Fruit fly (Drosophila melanogaster) whole organism, embryonic: ENCODE measurements around the gene CG13622.

Experiments used
- Atf6 ChIP-seq: fragments of 200-800 bp; sonication (Bioruptor generic); IDR thresholded peaks from 2 replicates; pipeline ENCODE4 v1.3.6; 2022; ENCODE audit warnings: missing biosample characterization, missing genetic modification characterization
- CG12744 ChIP-seq: fragments of 200-800 bp; sonication (Bioruptor generic); optimal IDR thresholded peaks from 2 replicates; lab custom pipeline; 2016; ENCODE audit warnings: missing biosample characterization, missing genetic modification characterization
- CG12769 ChIP-seq: fragments of 200-800 bp; sonication (Bioruptor generic); optimal IDR thresholded peaks from 2 replicates; lab custom pipeline; 2019; ENCODE audit warnings: missing biosample characterization, mild to moderate bottlenecking, missing genetic modification characterization, moderate library complexity
- CG14050 ChIP-seq: fragments of 200-800 bp; sonication (Bioruptor generic); IDR thresholded peaks from 3 replicates; pipeline ENCODE4 v1.3.6; 2022; ENCODE audit warnings: missing biosample characterization, missing genetic modification characterization
- CG14860 ChIP-seq: fragments of 200-800 bp; sonication (Bioruptor generic); IDR thresholded peaks from 3 replicates; pipeline ENCODE4 v1.3.6; 2022; ENCODE audit warnings: missing biosample characterization, missing genetic modification characterization; ENCODE audit not compliant: partially characterized antibody
- CG15479 ChIP-seq: fragments of 200-800 bp; sonication (Bioruptor generic); optimal IDR thresholded peaks from 3 replicates; lab custom pipeline; 2019; ENCODE audit warnings: missing biosample characterization, mild to moderate bottlenecking, missing genetic modification characterization, moderate library complexity
- CG1603 ChIP-seq: fragments of 200-800 bp; sonication (Bioruptor generic); optimal IDR thresholded peaks from 2 replicates; lab custom pipeline; 2019; ENCODE audit warnings: missing biosample characterization, mild to moderate bottlenecking, missing genetic modification characterization, moderate library complexity
- CG17186 ChIP-seq: fragments of 200-800 bp; sonication (Bioruptor generic); optimal IDR thresholded peaks from 3 replicates; lab custom pipeline; 2017; ENCODE audit warnings: missing biosample characterization, missing genetic modification reagents, missing genetic modification characterization
- CG30431 ChIP-seq: fragments of 200-800 bp; sonication (Bioruptor generic); optimal IDR thresholded peaks from 2 replicates; lab custom pipeline; 2017; ENCODE audit warnings: missing biosample characterization, missing genetic modification characterization
- CG6791 ChIP-seq: fragments of 200-800 bp; sonication (Bioruptor generic); IDR thresholded peaks from 3 replicates; pipeline ENCODE4 v1.3.6; 2022; ENCODE audit warnings: missing biosample characterization, missing genetic modification characterization; ENCODE audit not compliant: partially characterized antibody
- CG8089 ChIP-seq: fragments of 200-800 bp; sonication (Bioruptor generic); optimal IDR thresholded peaks from 3 replicates; lab custom pipeline; 2016; ENCODE audit warnings: missing biosample characterization, missing genetic modification characterization
- CG8359 ChIP-seq: fragments of 200-800 bp; sonication (Bioruptor generic); optimal IDR thresholded peaks from 2 replicates; lab custom pipeline; 2017; ENCODE audit warnings: missing biosample characterization, mild to moderate bottlenecking, missing genetic modification characterization, borderline replicate concordance
- CG9215 ChIP-seq: fragments of 200-800 bp; sonication (Bioruptor generic); IDR thresholded peaks from 2 replicates; pipeline ENCODE4 v1.3.6; 2022; ENCODE audit warnings: missing biosample characterization, missing genetic modification characterization
- CG9437 ChIP-seq: fragments of 200-800 bp; sonication (Bioruptor generic); optimal IDR thresholded peaks from 2 replicates; lab custom pipeline; 2018; ENCODE audit warnings: missing biosample characterization, mild to moderate bottlenecking, missing genetic modification characterization
- CG9797 ChIP-seq: fragments of 200-800 bp; sonication (Bioruptor generic); optimal IDR thresholded peaks from 3 replicates; lab custom pipeline; 2018; ENCODE audit warnings: missing biosample characterization, mild to moderate bottlenecking, missing genetic modification characterization
- CG9817 ChIP-seq: fragments of 200-800 bp; sonication (Bioruptor generic); optimal IDR thresholded peaks from 2 replicates; lab custom pipeline; 2018; ENCODE audit warnings: missing biosample characterization, mild to moderate bottlenecking, missing genetic modification characterization, moderate library complexity
- Drgx ChIP-seq: fragments of 200-800 bp; sonication (Bioruptor generic); IDR thresholded peaks from 2 replicates; pipeline ENCODE4 v1.3.6; 2022; ENCODE audit warnings: missing biosample characterization, missing genetic modification characterization
- E2f1 ChIP-seq: fragments of 200-800 bp; sonication (Bioruptor generic); IDR thresholded peaks from 2 replicates; pipeline ENCODE4 v1.3.6; 2022; ENCODE audit warnings: missing biosample characterization, missing genetic modification characterization
- Ets65A ChIP-seq: fragments of 200-800 bp; sonication (Bioruptor generic); peaks from one replicate; lab custom pipeline; 2016; ENCODE audit warnings: missing biosample characterization, missing genetic modification characterization
- Ets97D ChIP-seq: fragments of 200-800 bp; sonication (Bioruptor generic); optimal IDR thresholded peaks from 3 replicates; lab custom pipeline; 2016; ENCODE audit warnings: missing biosample characterization, missing genetic modification characterization
- HLHmδ ChIP-seq: fragments of 200-800 bp; sonication (Bioruptor generic); optimal IDR thresholded peaks from 2 replicates; lab custom pipeline; 2018; ENCODE audit warnings: missing biosample characterization, mild to moderate bottlenecking, missing genetic modification characterization, moderate library complexity
- HmgZ ChIP-seq: fragments of 200-800 bp; sonication (Bioruptor generic); optimal IDR thresholded peaks from 2 replicates; lab custom pipeline; 2018; ENCODE audit warnings: missing biosample characterization, mild to moderate bottlenecking, missing genetic modification characterization
- Hmx ChIP-seq: fragments of 200-800 bp; sonication (Bioruptor generic); optimal IDR thresholded peaks from 2 replicates; lab custom pipeline; 2016; ENCODE audit warnings: missing biosample characterization, missing genetic modification characterization
- MESR4 ChIP-seq: fragments of 200-800 bp; sonication (Bioruptor generic); optimal IDR thresholded peaks from 2 replicates; lab custom pipeline; 2018; ENCODE audit warnings: missing biosample characterization, mild to moderate bottlenecking, missing genetic modification characterization, moderate library complexity
- Mrtf ChIP-seq: fragments of 200-800 bp; sonication (Bioruptor generic); IDR thresholded peaks from 3 replicates; pipeline ENCODE4 v1.3.6; 2022; ENCODE audit warnings: missing biosample characterization, missing genetic modification characterization
- Neu2 ChIP-seq: fragments of 200-800 bp; sonication (Bioruptor generic); optimal IDR thresholded peaks from 3 replicates; lab custom pipeline; 2016; ENCODE audit warnings: missing biosample characterization, missing genetic modification characterization, borderline replicate concordance
- Rfx ChIP-seq: fragments of 200-800 bp; sonication (Bioruptor generic); IDR thresholded peaks from 2 replicates; pipeline ENCODE4 v1.3.6; 2022; ENCODE audit warnings: missing biosample characterization, missing genetic modification characterization
- Tbp ChIP-seq: fragments of >200 bp; optimal IDR thresholded peaks from 2 replicates; lab custom pipeline; 2018; ENCODE audit warnings: missing biosample characterization, missing genetic modification characterization
- Vsx1 ChIP-seq: fragments of 200-800 bp; sonication (Bioruptor generic); optimal IDR thresholded peaks from 2 replicates; lab custom pipeline; 2017; ENCODE audit warnings: missing biosample characterization, mild to moderate bottlenecking, missing genetic modification characterization, missing genetic modification reagents
- amos ChIP-seq: fragments of 200-800 bp; sonication (Bioruptor generic); IDR thresholded peaks from 2 replicates; pipeline ENCODE4 v1.3.6; 2022; ENCODE audit warnings: missing biosample characterization, missing genetic modification characterization; ENCODE audit not compliant: partially characterized antibody
- bigmax ChIP-seq: fragments of 200-800 bp; sonication (Bioruptor generic); optimal IDR thresholded peaks from 2 replicates; lab custom pipeline; 2018; ENCODE audit warnings: missing biosample characterization, mild to moderate bottlenecking, missing genetic modification characterization
- chinmo ChIP-seq: fragments of 200-800 bp; sonication (Bioruptor generic); IDR thresholded peaks from 4 replicates; pipeline ENCODE4 v1.3.6; 2022; ENCODE audit warnings: missing biosample characterization, missing genetic modification characterization; ENCODE audit not compliant: partially characterized antibody
- chm ChIP-seq: fragments of 200-800 bp; sonication (Bioruptor generic); IDR thresholded peaks from 2 replicates; pipeline ENCODE4 v1.3.6; 2022; ENCODE audit warnings: missing biosample characterization, missing genetic modification characterization
- da ChIP-seq: fragments of 200-800 bp; sonication (Bioruptor generic); optimal IDR thresholded peaks from 2 replicates; lab custom pipeline; 2016; ENCODE audit warnings: missing biosample characterization, missing genetic modification characterization
- danr ChIP-seq: fragments of 200-800 bp; sonication (Bioruptor generic); IDR thresholded peaks from 2 replicates; pipeline ENCODE4 v1.3.6; 2022; ENCODE audit warnings: missing biosample characterization, missing genetic modification characterization
- fru ChIP-seq: fragments of >200 bp; optimal IDR thresholded peaks from 2 replicates; lab custom pipeline; 2017
- gem ChIP-seq: fragments of 200-800 bp; sonication (Bioruptor generic); optimal IDR thresholded peaks from 2 replicates; lab custom pipeline; 2019; ENCODE audit warnings: missing biosample characterization, mild to moderate bottlenecking, missing genetic modification characterization, moderate library complexity
- h ChIP-seq: fragments of >200 bp; optimal IDR thresholded peaks from 2 replicates; lab custom pipeline; 2017
- ind ChIP-seq: fragments of 200-800 bp; sonication (Bioruptor generic); optimal IDR thresholded peaks from 3 replicates; lab custom pipeline; 2016; ENCODE audit warnings: missing biosample characterization, missing genetic modification characterization
- jigr1 ChIP-seq: fragments of 200-800 bp; sonication (Bioruptor generic); IDR thresholded peaks from 3 replicates; pipeline ENCODE4 v1.3.6; 2022; ENCODE audit warnings: missing biosample characterization, missing genetic modification characterization
- jumu ChIP-seq: fragments of 200-800 bp; sonication (Bioruptor generic); optimal IDR thresholded peaks from 3 replicates; lab custom pipeline; 2016; ENCODE audit warnings: missing biosample characterization, missing genetic modification characterization
- ken ChIP-seq: fragments of 200-800 bp; sonication (Bioruptor generic); IDR thresholded peaks from 3 replicates; pipeline ENCODE4 v1.3.6; 2022; ENCODE audit warnings: missing biosample characterization, missing genetic modification characterization
- psq ChIP-seq: fragments of 200-800 bp; sonication (Bioruptor generic); optimal IDR thresholded peaks from 2 replicates; lab custom pipeline; 2017; ENCODE audit warnings: missing biosample characterization, missing genetic modification characterization
- scrt ChIP-seq: fragments of 200-800 bp; sonication (Bioruptor generic); optimal IDR thresholded peaks from 2 replicates; lab custom pipeline; 2018; ENCODE audit warnings: missing biosample characterization, mild to moderate bottlenecking, missing genetic modification characterization, moderate library complexity
- sd ChIP-seq: fragments of 200-800 bp; sonication (Bioruptor generic); optimal IDR thresholded peaks from 3 replicates; lab custom pipeline; 2018; ENCODE audit warnings: missing biosample characterization, mild to moderate bottlenecking, missing genetic modification characterization, moderate library complexity
- sens ChIP-seq: fragments of 200-800 bp; sonication (Bioruptor generic); peaks from one replicate; lab custom pipeline; 2016; ENCODE audit warnings: missing biosample characterization, missing genetic modification characterization
- slou ChIP-seq: fragments of 200-800 bp; sonication (Bioruptor generic); optimal IDR thresholded peaks from 3 replicates; lab custom pipeline; 2016; ENCODE audit warnings: missing biosample characterization, missing genetic modification characterization
- sug ChIP-seq: fragments of 200-800 bp; optimal IDR thresholded peaks from 2 replicates; lab custom pipeline; 2019; ENCODE audit warnings: missing biosample characterization, mild to moderate bottlenecking, missing genetic modification characterization, moderate library complexity
- tin ChIP-seq: fragments of 200-800 bp; sonication (Bioruptor generic); optimal IDR thresholded peaks from 3 replicates; lab custom pipeline; 2016; ENCODE audit warnings: missing biosample characterization, missing genetic modification characterization
- vnd ChIP-seq: fragments of 200-800 bp; sonication (Bioruptor generic); IDR thresholded peaks from 3 replicates; pipeline ENCODE4 v1.3.6; 2022; ENCODE audit warnings: missing biosample characterization, missing genetic modification characterization; ENCODE audit not compliant: partially characterized antibody
- zen ChIP-seq: fragments of 200-800 bp; sonication (Bioruptor generic); optimal IDR thresholded peaks from 3 replicates; lab custom pipeline; 2018; ENCODE audit warnings: missing biosample characterization, mild to moderate bottlenecking, missing genetic modification characterization, moderate library complexity
- zf30C ChIP-seq: fragments of 200-800 bp; sonication (Bioruptor generic); optimal IDR thresholded peaks from 3 replicates; lab custom pipeline; 2018; ENCODE audit warnings: missing biosample characterization, mild to moderate bottlenecking, missing genetic modification characterization

CG13622 gene

dm6 chr3R:24555150-24555549 is 31.7 kb upstream of the CG13622 start (continued):
- TF ChIP-seq CG14860 (GFP tag; lab: Robert Waterston, UW) = peak; percentile 58; the same call in 1 of the 3 replicates
- peak; percentile 82; the same call in 1 of the 2 replicates for TF ChIP-seq amos
- no peak for TF ChIP-seq HLHmδ
- TF ChIP-seq E2f1 (GFP tag; lab: Robert Waterston, UW) = no peak
- TF ChIP-seq MESR4 (GFP tag; lab: Kevin White, UChicago) = no peak
- TF ChIP-seq fru (lab: Kevin White, UChicago) = no peak
- no peak for TF ChIP-seq Ets97D (GFP tag; lab: Kevin White, UChicago)
- no peak for TF ChIP-seq psq
- TF ChIP-seq jumu (GFP tag; lab: Kevin White, UChicago) = no peak
- no peak for TF ChIP-seq CG1603 (tag; lab: Kevin White, UChicago)
- no peak for TF ChIP-seq Mrtf
- no peak for TF ChIP-seq Vsx1 (GFP tag; lab: Kevin White, UChicago)
- no peak for TF ChIP-seq chm (GFP tag; lab: Robert Waterston, UW)
- TF ChIP-seq da (GFP tag; lab: Kevin White, UChicago) = no peak
- TF ChIP-seq Hmx (GFP tag; lab: Kevin White, UChicago) = no peak
- TF ChIP-seq zf30C = no peak
- TF ChIP-seq CG15479 = no peak
- no peak for TF ChIP-seq CG8089 (GFP tag; lab: Kevin White, UChicago)
- no peak for TF ChIP-seq danr (GFP tag; lab: Robert Waterston, UW)
- no peak for TF ChIP-seq zen
- no peak for TF ChIP-seq HmgZ (tag; lab: Kevin White, UChicago)
- no peak for TF ChIP-seq CG14050 (GFP tag; lab: Robert Waterston, UW)
- TF ChIP-seq Ets65A = no peak
- no peak for TF ChIP-seq Neu2 (GFP tag; lab: Kevin White, UChicago)
- TF ChIP-seq CG6791 (GFP tag; lab: Robert Waterston, UW) = peak; percentile 82
- no peak for TF ChIP-seq CG9215 (GFP tag; lab: Robert Waterston, UW)
- TF ChIP-seq gem (tag; lab: Kevin White, UChicago) = no peak
- TF ChIP-seq ind (GFP tag; lab: Kevin White, UChicago) = no peak
- TF ChIP-seq Tbp = no peak
- TF ChIP-seq CG30431 (GFP tag; lab: Kevin White, UChicago) = no peak
- TF ChIP-seq bigmax = no peak
- no peak for TF ChIP-seq CG9817 (tag; lab: Kevin White, UChicago)
- TF ChIP-seq, all 482 proteins: peak for 15

DNA sequence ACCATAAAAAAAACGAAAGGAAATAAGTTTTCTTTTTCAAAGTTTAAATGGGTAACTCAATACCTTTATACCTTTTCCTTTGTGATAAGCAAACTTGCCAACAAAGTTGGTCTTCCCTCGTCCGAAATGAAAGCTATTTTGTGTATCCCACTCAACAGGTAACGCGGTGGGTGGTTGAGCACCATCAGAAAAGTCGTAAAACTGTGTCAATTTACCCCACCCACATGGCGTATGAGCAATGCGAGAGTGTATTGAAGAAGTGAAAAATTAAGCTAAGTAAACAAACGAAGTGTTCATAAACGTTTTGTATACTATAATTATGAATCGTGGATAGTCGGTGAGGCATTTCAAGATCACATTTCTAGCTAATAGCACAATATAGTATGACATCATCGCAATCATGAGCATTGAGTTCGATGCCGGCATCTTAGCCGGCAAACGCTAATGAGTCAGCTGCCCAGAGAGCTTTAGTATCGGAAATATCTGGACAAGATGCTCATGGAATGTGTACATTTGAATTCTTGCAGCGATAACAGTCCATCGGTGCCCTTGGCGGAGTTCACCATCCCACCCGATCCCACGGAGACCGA is 27.4 kb upstream of the CG13622 start:
- no peak for TF ChIP-seq CG17186
- no peak for TF ChIP-seq Rfx
- TF ChIP-seq ken = no peak
- TF ChIP-seq Atf6 (GFP tag; lab: Robert Waterston, UW) = 0 out of 2 replicates have a peak, but pooled peaks have one; percentile 23
- no peak for TF ChIP-seq sug (tag; lab: Kevin White, UChicago)
- no peak for TF ChIP-seq vnd
- no peak for TF ChIP-seq tin
- peak; percentile 39 for TF ChIP-seq sens
- TF ChIP-seq sd (tag; lab: Kevin White, UChicago) = peak; percentile 86
- TF ChIP-seq CG8359 (GFP tag; lab: Kevin White, UChicago) = no peak
- TF ChIP-seq Drgx (GFP tag; lab: Robert Waterston, UW) = no peak
- no peak for TF ChIP-seq CG9437 (GFP tag; lab: Kevin White, UChicago)
- peak; percentile 50 for TF ChIP-seq scrt (GFP tag; lab: Kevin White, UChicago)
- TF ChIP-seq CG12744 (GFP tag; lab: Kevin White, UChicago) = no peak
- peak; percentile 34 for TF ChIP-seq CG12769 (tag; lab: Kevin White, UChicago)
- 0 out of 4 replicates have a peak, but pooled peaks have one; percentile 68 for TF ChIP-seq chinmo (GFP tag; lab: Robert Waterston, UW)
- no peak for TF ChIP-seq CG9797 (GFP tag; lab: Kevin White, UChicago)
- TF ChIP-seq Ets65A = no peak
- no peak for TF ChIP-seq h (lab: Kevin White, UChicago)
- TF ChIP-seq slou = no peak
- TF ChIP-seq jigr1 = no peak
